Fruit fly (Drosophila melanogaster): ENCODE measurements around the gene CG32448.
A peak's percentile ranks its signal among the peaks of the same experiment; 100 is the strongest.

The CG32448 gene

DNA sequence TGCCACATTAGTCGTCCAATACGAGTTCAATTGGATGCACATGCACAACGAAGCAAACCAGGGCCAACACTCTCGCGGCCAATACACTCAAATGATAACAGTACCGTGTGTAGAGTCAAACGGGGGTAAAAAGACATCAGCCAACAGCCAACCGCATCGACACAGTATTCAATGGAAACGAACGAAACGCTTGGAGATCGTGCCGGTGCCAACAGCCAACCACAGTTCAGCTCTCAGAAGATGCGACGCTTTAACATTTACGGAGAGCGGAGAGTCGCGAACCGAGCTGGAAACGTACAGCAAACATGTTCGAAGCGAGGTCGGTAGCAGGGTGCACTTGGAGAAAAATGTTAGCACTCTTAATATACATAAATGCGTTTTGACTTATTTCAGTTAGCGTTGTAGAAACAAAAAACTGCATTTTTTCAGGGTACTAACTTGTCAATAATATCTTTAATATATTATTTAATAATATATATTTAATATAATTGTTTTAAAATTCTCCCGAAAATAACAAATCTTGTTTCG, 20.2 kb downstream of the CG32448 start (continued):
- TF ChIP-seq CG8119 (GFP tag; IDR thresholded peaks at IDR 0.05) = peak; percentile 89
- peak; percentile 65 for TF ChIP-seq svp (GFP tag)
- peak; percentile 68 for TF ChIP-seq Eip78C (GFP tag)
- peak; percentile 83 for TF ChIP-seq CG15336 (GFP tag; IDR thresholded peaks at IDR 0.05)
- peak; percentile 74 for TF ChIP-seq CG34406 (GFP tag; optimal IDR thresholded peaks at IDR 0.05)
- TF ChIP-seq CG1621 (tag; optimal IDR thresholded peaks at IDR 0.05) = peak; percentile 28
- peak; percentile 30 for TF ChIP-seq Blimp-1 (GFP tag; optimal IDR thresholded peaks at IDR 0.05)
- TF ChIP-seq CG6276 (GFP tag; optimal IDR thresholded peaks at IDR 0.05) = peak; percentile 51
- peak; percentile 53 for TF ChIP-seq CG4318 (GFP tag; optimal IDR thresholded peaks at IDR 0.05)

DNA sequence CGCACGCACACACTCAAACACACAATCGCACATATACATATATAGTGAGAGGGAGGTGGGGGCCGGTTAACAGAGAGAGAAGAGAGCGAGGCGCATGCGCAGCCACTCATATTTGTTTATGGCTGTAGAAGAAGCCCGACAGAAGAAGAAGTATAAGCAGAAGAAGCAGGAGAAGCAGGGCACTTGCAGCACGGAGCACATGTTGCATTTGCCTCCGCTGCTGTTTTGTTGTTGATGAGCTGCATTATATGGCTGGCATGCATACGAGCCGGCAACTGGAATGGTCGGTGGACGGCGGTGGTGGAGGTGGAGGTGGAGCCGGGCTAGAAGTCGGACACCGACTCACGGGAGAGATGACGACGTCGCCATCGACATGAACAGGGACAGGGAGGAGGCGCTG, 27.9 kb downstream of the CG32448 start:
- TF ChIP-seq ss (GFP tag; optimal IDR thresholded peaks at IDR 0.05) = peak in 1 of 2 experiments; percentile 20
- TF ChIP-seq cyc (GFP tag; optimal IDR thresholded peaks at IDR 0.05) = no peak
- TF ChIP-seq dsx (GFP tag; optimal IDR thresholded peaks at IDR 0.05; ENCODE audit: poor library complexity, severe bottlenecking) = peak; percentile 28

dm6 chr3L:21787883-21788282, 40.4 kb downstream of the CG32448 start:
- TF ChIP-seq CG7368 (GFP tag; optimal IDR thresholded peaks at IDR 0.05) = no peak
- TF ChIP-seq svp (GFP tag) = peak; percentile 15
- no peak for TF ChIP-seq OdsH (GFP tag; optimal IDR thresholded peaks at IDR 0.05)
- TF ChIP-seq fkh (GFP tag; optimal IDR thresholded peaks at IDR 0.05) = no peak

Measured in whole organism, prepupa.